Worm (Caenorhabditis elegans): ENCODE results near the gene F31D5.7.

The F31D5.7 gene

ce11 chrII:4237701-4238214 is 26.5 kb downstream of the F31D5.7 start, which contains the start of the genes fbxc-44 and C16A11.2:
Gene fbxc-44 (minus strand): TSS chrII:4237751.
Gene C16A11.2 (plus strand): TSS chrII:4238203.
- no peak for TF ChIP-seq mab-5 (tag; optimal IDR thresholded peaks at IDR 0.05)
- no peak for TF ChIP-seq ZK546.5 (tag; optimal IDR thresholded peaks at IDR 0.05)
- TF ChIP-seq blmp-1 (tag; optimal IDR thresholded peaks at IDR 0.05; ENCODE audit: insufficient read depth), result no peak
- TF ChIP-seq lin-11 (tag; optimal IDR thresholded peaks at IDR 0.05), result peak; percentile 18
- no peak for TF ChIP-seq fos-1 (tag; optimal IDR thresholded peaks at IDR 0.05)
- no peak for TF ChIP-seq lin-13 (GFP tag; optimal IDR thresholded peaks at IDR 0.05)
- no peak for TF ChIP-seq C34F6.9 (tag; optimal IDR thresholded peaks at IDR 0.05)
- TF ChIP-seq nhr-77 (tag; optimal IDR thresholded peaks at IDR 0.05), result no peak
- no peak for TF ChIP-seq aly-2 (tag; optimal IDR thresholded peaks at IDR 0.05)
- TF ChIP-seq nhr-23 (tag; optimal IDR thresholded peaks at IDR 0.05), result no peak
- no peak for TF ChIP-seq ceh-16 (tag; optimal IDR thresholded peaks at IDR 0.05)
- TF ChIP-seq nhr-237 (tag; optimal IDR thresholded peaks at IDR 0.05), result no peak
- no peak for TF ChIP-seq lin-39 (tag; optimal IDR thresholded peaks at IDR 0.05)
- TF ChIP-seq mbf-1 (tag; optimal IDR thresholded peaks at IDR 0.05), result no peak
- peak; percentile 22 for TF ChIP-seq F13H6.1 (tag; optimal IDR thresholded peaks at IDR 0.05)
- TF ChIP-seq gmeb-1 (tag; optimal IDR thresholded peaks at IDR 0.05), result peak; percentile 51
- no peak for TF ChIP-seq R02D3.7 (tag; optimal IDR thresholded peaks at IDR 0.05)
- no peak for TF ChIP-seq egl-27 (tag; optimal IDR thresholded peaks at IDR 0.05)
- peak; percentile 5 for TF ChIP-seq nhr-129 (tag; optimal IDR thresholded peaks at IDR 0.05)
- TF ChIP-seq sem-4 (tag; optimal IDR thresholded peaks at IDR 0.05), result no peak
- peak; percentile 45 for TF ChIP-seq unc-55 (GFP tag; optimal IDR thresholded peaks at IDR 0.05)

- no peak for TF ChIP-seq lin-13 (GFP tag; optimal IDR thresholded peaks at IDR 0.05)
- no peak for TF ChIP-seq peb-1 (tag; optimal IDR thresholded peaks at IDR 0.05)
- TF ChIP-seq R02D3.7 (tag; optimal IDR thresholded peaks at IDR 0.05), result no peak
- no peak for TF ChIP-seq sma-9 (GFP tag; optimal IDR thresholded peaks at IDR 0.05)
- TF ChIP-seq sma-9 (tag; optimal IDR thresholded peaks at IDR 0.05), result no peak
- TF ChIP-seq sma-3 (GFP tag; optimal IDR thresholded peaks at IDR 0.05), result no peak
- no peak for TF ChIP-seq nhr-11 (tag; optimal IDR thresholded peaks at IDR 0.05)
- no peak for TF ChIP-seq elt-1 (tag; optimal IDR thresholded peaks at IDR 0.05)
- no peak for TF ChIP-seq skn-1 (tag; optimal IDR thresholded peaks at IDR 0.05)
Observed at ce11 chrII:4238963-4239362, 27.8 kb downstream of the F31D5.7 start.

ce11 chrII:4244959-4245358 is 33.7 kb downstream of the F31D5.7 start:
- no peak for TF ChIP-seq mbf-1 (tag; optimal IDR thresholded peaks at IDR 0.05)
- no peak for TF ChIP-seq ceh-82 (tag; optimal IDR thresholded peaks at IDR 0.05)
- no peak for TF ChIP-seq nhr-21 (tag; optimal IDR thresholded peaks at IDR 0.05)
- TF ChIP-seq zag-1 (tag; optimal IDR thresholded peaks at IDR 0.05), result no peak
- TF ChIP-seq ztf-11 (tag; optimal IDR thresholded peaks at IDR 0.05), result no peak
- no peak for TF ChIP-seq blmp-1 (tag; optimal IDR thresholded peaks at IDR 0.05; ENCODE audit: insufficient read depth)
- no peak for TF ChIP-seq mdl-1 (tag; optimal IDR thresholded peaks at IDR 0.05)
- TF ChIP-seq lsy-2 (tag; optimal IDR thresholded peaks at IDR 0.05), result no peak
- no peak for TF ChIP-seq ceh-16 (tag; optimal IDR thresholded peaks at IDR 0.05)
- TF ChIP-seq nhr-10 (tag; optimal IDR thresholded peaks at IDR 0.05), result no peak
- no peak for TF ChIP-seq nhr-77 (tag; optimal IDR thresholded peaks at IDR 0.05)
- TF ChIP-seq nhr-237 (tag; optimal IDR thresholded peaks at IDR 0.05), result no peak
- TF ChIP-seq sma-9 (GFP tag; optimal IDR thresholded peaks at IDR 0.05), result no peak
- no peak for TF ChIP-seq sma-9 (tag; optimal IDR thresholded peaks at IDR 0.05)
- no peak for TF ChIP-seq R02D3.7 (tag; optimal IDR thresholded peaks at IDR 0.05)
- no peak for TF ChIP-seq nhr-6 (tag; optimal IDR thresholded peaks at IDR 0.05)
- TF ChIP-seq ama-1 (optimal IDR thresholded peaks at IDR 0.05), result no peak
- no peak for TF ChIP-seq lin-39 (tag; optimal IDR thresholded peaks at IDR 0.05)
- no peak for TF ChIP-seq nhr-129 (tag; optimal IDR thresholded peaks at IDR 0.05)
- TF ChIP-seq unc-62 (GFP tag; optimal IDR thresholded peaks at IDR 0.05), result no peak
- no peak for TF ChIP-seq aly-2 (tag; optimal IDR thresholded peaks at IDR 0.05)

ce11 chrII:4246897-4247296 is 35.7 kb downstream of the F31D5.7 start, which contains the start of gene gpa-11:
Gene gpa-11 (plus strand): TSS chrII:4247197.
- TF ChIP-seq sma-3 (GFP tag; optimal IDR thresholded peaks at IDR 0.05) (no peak), fos-1 (tag; optimal IDR thresholded peaks at IDR 0.05) (no peak), lin-39 (tag; optimal IDR thresholded peaks at IDR 0.05) (no peak), dmd-4 (tag; optimal IDR thresholded peaks at IDR 0.05) (no peak), egl-27 (tag; optimal IDR thresholded peaks at IDR 0.05) (no peak), sem-4 (tag; optimal IDR thresholded peaks at IDR 0.05) (no peak), nhr-77 (tag; optimal IDR thresholded peaks at IDR 0.05) (no peak), lin-11 (tag; optimal IDR thresholded peaks at IDR 0.05) (no peak), Y55F3AM.14 (GFP tag; optimal IDR thresholded peaks at IDR 0.05) (no peak), ztf-1 (GFP tag; conservative IDR thresholded peaks at IDR 0.05) (no peak)
